Worm (Caenorhabditis elegans) whole organism, late embryonic: ENCODE measurements around the gene C06G3.8.

Experiments used
- C08G9.2 ChIP-seq: sonication (generic microtip); optimal IDR thresholded peaks from 2 replicates; lab custom pipeline; 2016; ENCODE audit warnings: mild to moderate bottlenecking, missing genetic modification characterization, moderate library complexity, missing compliant biosample characterization
- T23F11.4 ChIP-seq: fragments of 200-800 bp; sonication (Bioruptor generic); optimal IDR thresholded peaks from 2 replicates; lab custom pipeline; 2018; ENCODE audit warnings: mild to moderate bottlenecking, missing genetic modification characterization, missing compliant biosample characterization
- Y22D7AL.16 ChIP-seq: sonication (generic microtip); optimal IDR thresholded peaks from 2 replicates; lab custom pipeline; 2016; ENCODE audit warnings: missing genetic modification characterization, missing compliant biosample characterization
- ama-1 ChIP-seq: fragments of 150-350 bp; optimal IDR thresholded peaks from 2 replicates; lab custom pipeline; 2014
- ceh-14 ChIP-seq: sonication (generic microtip); optimal IDR thresholded peaks from 2 replicates; lab custom pipeline; 2016; ENCODE audit warnings: missing genotype, missing genetic modification characterization, missing compliant biosample characterization
- ceh-30 ChIP-seq: fragments of 150-350 bp; optimal IDR thresholded peaks from 2 replicates; lab custom pipeline; 2014; ENCODE audit warnings: missing biosample characterization, missing genetic modification characterization
- ceh-31 ChIP-seq: sonication (generic microtip); optimal IDR thresholded peaks from 2 replicates; lab custom pipeline; 2016; ENCODE audit warnings: missing genetic modification characterization, missing compliant biosample characterization
- ceh-34 ChIP-seq: sonication (generic microtip); optimal IDR thresholded peaks from 2 replicates; lab custom pipeline; 2016; ENCODE audit warnings: mild to moderate bottlenecking, missing genetic modification characterization, missing compliant biosample characterization
- ceh-45 ChIP-seq: fragments of 200-800 bp; sonication (Bioruptor generic); IDR thresholded peaks from 2 replicates; pipeline ENCODE4 v1.3.6; 2022; ENCODE audit warnings: missing genetic modification reagents, missing genetic modification characterization, missing compliant biosample characterization
- ceh-6 ChIP-seq: fragments of 200-800 bp; sonication (Bioruptor generic); optimal IDR thresholded peaks from 2 replicates; lab custom pipeline; 2018; ENCODE audit warnings: mild to moderate bottlenecking, missing genetic modification characterization, missing compliant biosample characterization
- elt-2 ChIP-seq: sonication (generic microtip); optimal IDR thresholded peaks from 2 replicates; lab custom pipeline; 2016; ENCODE audit warnings: missing genetic modification reagents, missing genetic modification characterization, missing compliant biosample characterization
- elt-4 ChIP-seq: sonication (generic microtip); optimal IDR thresholded peaks from 2 replicates; lab custom pipeline; 2016; ENCODE audit warnings: missing genetic modification characterization, missing compliant biosample characterization
- eyg-1 ChIP-seq: sonication (generic microtip); optimal IDR thresholded peaks from 2 replicates; lab custom pipeline; 2016; ENCODE audit warnings: missing genotype, missing genetic modification characterization, missing compliant biosample characterization
- fax-1 ChIP-seq: sonication (generic microtip); optimal IDR thresholded peaks from 2 replicates; lab custom pipeline; 2016; ENCODE audit warnings: missing genotype, missing genetic modification characterization, missing compliant biosample characterization
- gmeb-2 ChIP-seq: sonication (generic microtip); optimal IDR thresholded peaks from 2 replicates; lab custom pipeline; 2016; ENCODE audit warnings: missing genetic modification characterization, inconsistent platforms, missing compliant biosample characterization
- hlh-13 ChIP-seq: fragments of 200-800 bp; sonication (Bioruptor generic); optimal IDR thresholded peaks from 2 replicates; lab custom pipeline; 2018; ENCODE audit warnings: mild to moderate bottlenecking, missing genetic modification characterization, missing compliant biosample characterization
- hlh-6 ChIP-seq: sonication (generic microtip); optimal IDR thresholded peaks from 2 replicates; lab custom pipeline; 2016; ENCODE audit warnings: missing genotype, missing genetic modification characterization, missing compliant biosample characterization
- hlh-8 ChIP-seq: sonication (generic microtip); optimal IDR thresholded peaks from 2 replicates; lab custom pipeline; 2016; ENCODE audit warnings: missing genotype, missing genetic modification characterization, missing compliant biosample characterization
- nhr-11 ChIP-seq: fragments of 150-350 bp; optimal IDR thresholded peaks from 2 replicates; lab custom pipeline; 2014; ENCODE audit warnings: missing biosample characterization, missing genetic modification characterization
- npax-4 ChIP-seq: sonication (generic microtip); optimal IDR thresholded peaks from 2 replicates; lab custom pipeline; 2016; ENCODE audit warnings: missing genetic modification characterization, missing compliant biosample characterization
- pat-9 ChIP-seq: fragments of 200-800 bp; sonication (Bioruptor generic); optimal IDR thresholded peaks from 2 replicates; lab custom pipeline; 2018; ENCODE audit warnings: mild to moderate bottlenecking, missing genetic modification characterization, moderate library complexity, missing compliant biosample characterization
- pha-2 ChIP-seq: sonication (generic microtip); optimal IDR thresholded peaks from 2 replicates; lab custom pipeline; 2017; ENCODE audit warnings: mild to moderate bottlenecking, missing genetic modification characterization, missing compliant biosample characterization
- pha-4 ChIP-seq: fragments of 150-350 bp; optimal IDR thresholded peaks from 2 replicates; lab custom pipeline; 2018; ENCODE audit warnings: missing biosample characterization, missing genetic modification reagents, missing genetic modification characterization
- pros-1 ChIP-seq: fragments of 150-350 bp; optimal IDR thresholded peaks from 2 replicates; lab custom pipeline; 2014; ENCODE audit warnings: missing biosample characterization, missing genetic modification reagents, missing genetic modification characterization
- sdc-2 ChIP-seq: sonication (generic microtip); optimal IDR thresholded peaks from 2 replicates; lab custom pipeline; 2016; ENCODE audit warnings: missing genotype, missing genetic modification characterization, missing compliant biosample characterization
- sox-2 ChIP-seq: fragments of 200-800 bp; sonication (Bioruptor generic); IDR thresholded peaks from 2 replicates; pipeline ENCODE4 v1.3.6; 2022; ENCODE audit warnings: missing genetic modification reagents, missing genetic modification characterization, missing compliant biosample characterization
- sox-4 ChIP-seq: sonication (generic microtip); optimal IDR thresholded peaks from 2 replicates; lab custom pipeline; 2017; ENCODE audit warnings: mild to moderate bottlenecking, missing genetic modification characterization, inconsistent platforms, missing compliant biosample characterization
- syd-9 ChIP-seq: sonication (generic microtip); optimal IDR thresholded peaks from 2 replicates; lab custom pipeline; 2016; ENCODE audit warnings: mild to moderate bottlenecking, missing genetic modification characterization, moderate library complexity, missing compliant biosample characterization
- tbx-2 ChIP-seq: sonication (generic microtip); optimal IDR thresholded peaks from 2 replicates; lab custom pipeline; 2016; ENCODE audit warnings: missing genetic modification characterization, missing compliant biosample characterization
- ttx-3 ChIP-seq: sonication (generic microtip); optimal IDR thresholded peaks from 2 replicates; lab custom pipeline; 2016; ENCODE audit warnings: missing genetic modification reagents, missing genetic modification characterization, missing compliant biosample characterization
- unc-3 ChIP-seq, 2 experiments: fragments of 200-800 bp in 1 of 2; sonication (Bioruptor generic) in 1 of 2; sonication (generic microtip) in 1 of 2; conservative IDR thresholded peaks in 1 of 2; optimal IDR thresholded peaks in 1 of 2; 2 replicates each; pipeline versions ENCODE4 v1.3.6 to Lab custom; 2016 to 2022; ENCODE audit warnings: missing compliant biosample characterization in 2 of 2, missing genetic modification characterization in 2 of 2, missing genetic modification reagents in 1 of 2
- unc-42 ChIP-seq: sonication (generic microtip); optimal IDR thresholded peaks from 2 replicates; lab custom pipeline; 2016; ENCODE audit warnings: missing genotype, missing genetic modification characterization, missing compliant biosample characterization
- unc-55 ChIP-seq: sonication (generic microtip); optimal IDR thresholded peaks from 2 replicates; lab custom pipeline; 2017; ENCODE audit warnings: missing biosample characterization, missing genetic modification reagents, missing genetic modification characterization

The C06G3.8 gene

ce11 chrIV:6997918-6998317, 34.4 kb downstream of the C06G3.8 start:
- TF ChIP-seq nhr-11 (tag; lab: Kevin White, UChicago) (no peak), gmeb-2 (tag; lab: Kevin White, UChicago) (no peak), sdc-2 (tag; lab: Kevin White, UChicago) (no peak), C08G9.2 (no peak), elt-4 (tag; lab: Kevin White, UChicago) (no peak), unc-55 (GFP tag; lab: Kevin White, UChicago) (no peak), fax-1 (tag; lab: Kevin White, UChicago) (no peak), Y22D7AL.16 (tag; lab: Kevin White, UChicago) (no peak), syd-9 (no peak), ceh-31 (tag; lab: Kevin White, UChicago) (no peak), ceh-6 (GFP tag; lab: Kevin White, UChicago) (no peak), ceh-30 (no peak), pros-1 (tag; lab: Kevin White, UChicago) (no peak), elt-2 (tag; lab: Kevin White, UChicago) (no peak), ama-1 (lab: Kevin White, UChicago) (no peak), pha-2 (tag; lab: Kevin White, UChicago) (no peak), hlh-6 (tag; lab: Kevin White, UChicago) (no peak), hlh-13 (GFP tag; lab: Kevin White, UChicago) (no peak)

- TF ChIP-seq elt-2 (tag; lab: Kevin White, UChicago) (no peak), C08G9.2 (no peak), hlh-8 (tag; lab: Kevin White, UChicago) (no peak), ceh-14 (tag; lab: Kevin White, UChicago) (no peak), ceh-30 (no peak), sox-2 (GFP tag; lab: Robert Waterston, UW) (no peak), ceh-45 (GFP tag; lab: Robert Waterston, UW) (no peak), unc-55 (GFP tag; lab: Kevin White, UChicago) (peak; percentile 74)
These were observed 41.3 kb downstream of the C06G3.8 start for ce11 chrIV:6991070-6991469.

DNA sequence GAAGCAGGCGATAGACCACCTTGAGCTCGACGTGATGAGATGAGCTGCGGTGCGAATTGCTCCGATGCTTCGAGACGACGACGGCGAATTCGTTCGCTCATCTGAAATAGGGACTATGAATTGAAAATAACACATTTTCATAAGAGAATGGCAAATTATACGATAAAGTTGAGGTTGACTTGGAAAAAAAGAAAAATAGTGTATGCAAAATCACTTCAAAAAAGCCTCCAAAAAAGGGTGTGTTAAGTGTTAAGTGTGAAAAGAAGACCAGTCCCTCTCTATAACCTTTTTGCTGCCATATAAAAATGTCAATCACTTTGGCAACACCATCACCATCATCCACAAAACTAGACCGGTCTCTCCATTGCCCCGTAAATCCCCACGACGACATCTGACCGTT, 45.5 kb downstream of the C06G3.8 start, which contains the start of gene prkl-1:
Gene prkl-1 (minus strand): TSS at position 101 of the 400 bp plus-strand sequence.
- TF ChIP-seq hlh-8 (tag; lab: Kevin White, UChicago) (no peak), sdc-2 (tag; lab: Kevin White, UChicago) (no peak), ttx-3 (tag; lab: Kevin White, UChicago) (no peak), unc-42 (no peak), ceh-14 (tag; lab: Kevin White, UChicago) (no peak), T23F11.4 (GFP tag; lab: Kevin White, UChicago) (no peak), unc-55 (GFP tag; lab: Kevin White, UChicago) (no peak), eyg-1 (tag; lab: Kevin White, UChicago) (no peak), tbx-2 (tag; lab: Kevin White, UChicago) (no peak), ceh-30 (no peak), npax-4 (tag; lab: Kevin White, UChicago) (no peak), hlh-13 (GFP tag; lab: Kevin White, UChicago) (no peak), sox-4 (tag; lab: Kevin White, UChicago) (no peak), pat-9 (tag; lab: Kevin White, UChicago) (no peak), ceh-34 (tag; lab: Kevin White, UChicago) (no peak), pha-4 (tag; lab: Kevin White, UChicago) (no peak), Y22D7AL.16 (tag; lab: Kevin White, UChicago) (no peak), unc-3 (GFP tag; conservative IDR thresholded peaks at IDR 0.05; lab: Robert Waterston, UW) (no peak), unc-3 (tag; optimal IDR thresholded peaks at IDR 0.05; lab: Kevin White, UChicago) (no peak)
